Fruit fly (Drosophila melanogaster): ENCODE measurements around the gene nAChRbeta1.

nAChRbeta1 gene

dm6 chr3L:4428918-4429546 is at the start of gene nAChRbeta1:
Gene nAChRbeta1, plus strand, starts transcription at chr3L:4429349.
- TF ChIP-seq Myc (optimal IDR thresholded peaks at IDR 0.05), result no peak
- TF ChIP-seq psq (optimal IDR thresholded peaks at IDR 0.05), result no peak
- TF ChIP-seq h (optimal IDR thresholded peaks at IDR 0.05), result no peak
- TF ChIP-seq insv (optimal IDR thresholded peaks at IDR 0.05), result no peak
- no peak for TF ChIP-seq Sin3A (optimal IDR thresholded peaks at IDR 0.05)
- TF ChIP-seq ttk (optimal IDR thresholded peaks at IDR 0.05), result no peak

dm6 chr3L:4380231-4380645 is 48.9 kb upstream of the nAChRbeta1 start, which contains the start of gene DopEcR:
Gene DopEcR, minus strand, starts transcription at chr3L:4380387.
- TF ChIP-seq insv (optimal IDR thresholded peaks at IDR 0.05) (no peak), ttk (optimal IDR thresholded peaks at IDR 0.05) (no peak), psq (optimal IDR thresholded peaks at IDR 0.05) (no peak), h (optimal IDR thresholded peaks at IDR 0.05) (no peak), Sin3A (optimal IDR thresholded peaks at IDR 0.05) (no peak), Myc (optimal IDR thresholded peaks at IDR 0.05) (no peak)

- TF ChIP-seq Myc (optimal IDR thresholded peaks at IDR 0.05) (no peak), psq (optimal IDR thresholded peaks at IDR 0.05) (no peak), h (optimal IDR thresholded peaks at IDR 0.05) (no peak), insv (optimal IDR thresholded peaks at IDR 0.05) (no peak), ttk (optimal IDR thresholded peaks at IDR 0.05) (no peak), Sin3A (optimal IDR thresholded peaks at IDR 0.05) (no peak)
These were observed 47.6 kb upstream of the nAChRbeta1 start, which contains the start of gene CG32240 for dm6 chr3L:4381529-4381928. Gene CG32240, minus strand, starts transcription at chr3L:4381629.

dm6 chr3L:4382581-4382980 is 46.6 kb upstream of the nAChRbeta1 start:
- no peak for TF ChIP-seq psq (optimal IDR thresholded peaks at IDR 0.05)
- no peak for TF ChIP-seq h (optimal IDR thresholded peaks at IDR 0.05)

dm6 chr3L:4383104-4383503 is 46.0 kb upstream of the nAChRbeta1 start:
- TF ChIP-seq ttk (optimal IDR thresholded peaks at IDR 0.05), result no peak
- TF ChIP-seq h (optimal IDR thresholded peaks at IDR 0.05), result no peak
- no peak for TF ChIP-seq Sin3A (optimal IDR thresholded peaks at IDR 0.05)
- TF ChIP-seq Myc (optimal IDR thresholded peaks at IDR 0.05), result no peak

dm6 chr3L:4383543-4384325 is 45.4 kb upstream of the nAChRbeta1 start:
- no peak for TF ChIP-seq h (optimal IDR thresholded peaks at IDR 0.05)
- TF ChIP-seq Sin3A (optimal IDR thresholded peaks at IDR 0.05), result no peak
- TF ChIP-seq Myc (optimal IDR thresholded peaks at IDR 0.05), result no peak
- no peak for TF ChIP-seq insv (optimal IDR thresholded peaks at IDR 0.05)
- TF ChIP-seq psq (optimal IDR thresholded peaks at IDR 0.05), result no peak
- no peak for TF ChIP-seq ttk (optimal IDR thresholded peaks at IDR 0.05)

- no peak for TF ChIP-seq Myc (optimal IDR thresholded peaks at IDR 0.05)
- no peak for TF ChIP-seq insv (optimal IDR thresholded peaks at IDR 0.05)
- no peak for TF ChIP-seq psq (optimal IDR thresholded peaks at IDR 0.05)
- no peak for TF ChIP-seq ttk (optimal IDR thresholded peaks at IDR 0.05)
- no peak for TF ChIP-seq Sin3A (optimal IDR thresholded peaks at IDR 0.05)
- TF ChIP-seq h (optimal IDR thresholded peaks at IDR 0.05), result no peak
These were observed 44.9 kb upstream of the nAChRbeta1 start, which contains the start of gene slow for dm6 chr3L:4384326-4384662. Gene slow, plus strand, starts transcription at chr3L:4384442.

dm6 chr3L:4388215-4388614 is 40.9 kb upstream of the nAChRbeta1 start:
- TF ChIP-seq h (optimal IDR thresholded peaks at IDR 0.05) (no peak), insv (optimal IDR thresholded peaks at IDR 0.05) (no peak), Sin3A (optimal IDR thresholded peaks at IDR 0.05) (no peak), psq (optimal IDR thresholded peaks at IDR 0.05) (no peak)

dm6 chr3L:4389104-4389503 is 40.0 kb upstream of the nAChRbeta1 start:
- TF ChIP-seq h (optimal IDR thresholded peaks at IDR 0.05), result no peak
- TF ChIP-seq psq (optimal IDR thresholded peaks at IDR 0.05), result no peak
- TF ChIP-seq Myc (optimal IDR thresholded peaks at IDR 0.05), result no peak
- no peak for TF ChIP-seq insv (optimal IDR thresholded peaks at IDR 0.05)
- no peak for TF ChIP-seq ttk (optimal IDR thresholded peaks at IDR 0.05)
- no peak for TF ChIP-seq Sin3A (optimal IDR thresholded peaks at IDR 0.05)

dm6 chr3L:4392851-4393250 is 36.3 kb upstream of the nAChRbeta1 start:
- TF ChIP-seq Myc (optimal IDR thresholded peaks at IDR 0.05), result no peak
- TF ChIP-seq ttk (optimal IDR thresholded peaks at IDR 0.05), result no peak
- TF ChIP-seq psq (optimal IDR thresholded peaks at IDR 0.05), result no peak
- no peak for TF ChIP-seq Sin3A (optimal IDR thresholded peaks at IDR 0.05)
- TF ChIP-seq h (optimal IDR thresholded peaks at IDR 0.05), result no peak
- TF ChIP-seq insv (optimal IDR thresholded peaks at IDR 0.05), result no peak

dm6 chr3L:4393642-4394041 is 35.5 kb upstream of the nAChRbeta1 start:
- TF ChIP-seq h (optimal IDR thresholded peaks at IDR 0.05) (no peak), insv (optimal IDR thresholded peaks at IDR 0.05) (no peak), Myc (optimal IDR thresholded peaks at IDR 0.05) (no peak), psq (optimal IDR thresholded peaks at IDR 0.05) (no peak), Sin3A (optimal IDR thresholded peaks at IDR 0.05) (no peak), ttk (optimal IDR thresholded peaks at IDR 0.05) (no peak)

- TF ChIP-seq psq (optimal IDR thresholded peaks at IDR 0.05) (no peak), ttk (optimal IDR thresholded peaks at IDR 0.05) (no peak), insv (optimal IDR thresholded peaks at IDR 0.05) (no peak), Sin3A (optimal IDR thresholded peaks at IDR 0.05) (no peak), h (optimal IDR thresholded peaks at IDR 0.05) (no peak), Myc (optimal IDR thresholded peaks at IDR 0.05) (no peak)
These were observed 33.6 kb upstream of the nAChRbeta1 start for dm6 chr3L:4395501-4396073.

Data from Kc167 (cell line).